Worm (Caenorhabditis elegans) whole organism, early embryonic: ENCODE data around the gene lron-2.

Source experiments
- B0310.2 ChIP-seq: sonication (generic microtip); optimal IDR thresholded peaks from 2 replicates; lab custom pipeline; 2016; ENCODE audit warnings: mild to moderate bottlenecking, missing genetic modification characterization, missing compliant biosample characterization
- ama-1 ChIP-seq: fragments of 150-350 bp; optimal IDR thresholded peaks from 2 replicates; lab custom pipeline; 2014
- ceh-13 ChIP-seq: fragments of 200-800 bp; sonication (Bioruptor generic); optimal IDR thresholded peaks from 2 replicates; lab custom pipeline; 2018; ENCODE audit warnings: mild to moderate bottlenecking, missing genetic modification characterization, missing compliant biosample characterization
- ets-7 ChIP-seq: sonication (generic microtip); optimal IDR thresholded peaks from 2 replicates; lab custom pipeline; 2016; ENCODE audit warnings: missing genotype, missing genetic modification characterization, missing compliant biosample characterization
- hmg-4 ChIP-seq: fragments of 200-800 bp; sonication (Bioruptor generic); optimal IDR thresholded peaks from 2 replicates; lab custom pipeline; 2018; ENCODE audit warnings: mild to moderate bottlenecking, missing genetic modification characterization, missing compliant biosample characterization
- hnd-1 ChIP-seq: sonication (generic microtip); optimal IDR thresholded peaks from 2 replicates; lab custom pipeline; 2016; ENCODE audit warnings: missing genetic modification characterization, missing compliant biosample characterization
- pes-1 ChIP-seq: fragments of 200-800 bp; sonication (Bioruptor generic); IDR thresholded peaks from 2 replicates; pipeline ENCODE4 v1.3.6; 2022; ENCODE audit warnings: missing genetic modification reagents, missing genetic modification characterization, missing compliant biosample characterization
- scrt-1 ChIP-seq: fragments of 200-800 bp; sonication (Bioruptor generic); IDR thresholded peaks from 2 replicates; pipeline ENCODE4 v1.3.6; 2022; ENCODE audit warnings: missing genetic modification characterization, missing compliant biosample characterization
- sea-1 ChIP-seq: fragments of 200-800 bp; sonication (Bioruptor generic); conservative IDR thresholded peaks from 2 replicates; pipeline ENCODE4 v1.3.6; 2022; ENCODE audit warnings: missing genetic modification characterization, missing compliant biosample characterization
- tbx-11 ChIP-seq: fragments of 200-800 bp; sonication (Bioruptor generic); IDR thresholded peaks from 2 replicates; pipeline ENCODE4 v1.3.6; 2022; ENCODE audit warnings: missing genetic modification characterization, missing compliant biosample characterization
- tbx-37 ChIP-seq: fragments of 200-800 bp; sonication (Bioruptor generic); conservative IDR thresholded peaks from 2 replicates; pipeline ENCODE4 v1.3.6; 2022; ENCODE audit warnings: missing genetic modification reagents, missing genetic modification characterization, missing compliant biosample characterization
- tra-4 ChIP-seq: sonication (generic microtip); optimal IDR thresholded peaks from 2 replicates; lab custom pipeline; 2017; ENCODE audit warnings: missing genetic modification characterization, missing compliant biosample characterization

DNA sequence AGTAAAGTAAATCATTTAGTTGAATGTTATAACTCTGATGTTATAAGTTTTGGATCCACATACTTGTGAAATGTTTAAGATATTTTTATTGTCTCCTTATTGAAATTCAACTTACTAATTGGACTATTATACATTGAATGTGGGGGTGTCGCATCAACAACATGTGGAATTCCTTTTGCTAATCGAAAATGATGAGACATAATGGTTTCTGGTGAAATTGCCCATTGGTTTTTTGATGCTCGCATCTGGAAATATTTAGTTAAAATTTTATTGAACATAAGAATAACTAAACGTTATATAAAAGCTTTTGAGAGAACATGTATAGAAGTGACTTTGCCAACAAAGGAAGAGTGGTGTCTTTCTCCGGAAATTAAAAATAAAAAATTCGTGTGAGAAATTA is 4.6 kb upstream of the lron-2 start, which contains the start of gene ZK682.7:
- TF ChIP-seq ets-7 (no peak), tbx-37 (GFP tag; lab: Robert Waterston, UW) (no peak), sea-1 (GFP tag; lab: Robert Waterston, UW) (no peak), tra-4 (tag; lab: Kevin White, UChicago) (no peak), tbx-11 (GFP tag; lab: Robert Waterston, UW) (no peak), scrt-1 (no peak), ama-1 (no peak), B0310.2 (tag; lab: Kevin White, UChicago) (no peak), hnd-1 (tag; lab: Kevin White, UChicago) (no peak), pes-1 (no peak), hmg-4 (GFP tag; lab: Kevin White, UChicago) (no peak), ceh-13 (GFP tag; lab: Kevin White, UChicago) (no peak)
